Worm (Caenorhabditis elegans): Measurements from ENCODE around the gene F15H10.8.

DNA sequence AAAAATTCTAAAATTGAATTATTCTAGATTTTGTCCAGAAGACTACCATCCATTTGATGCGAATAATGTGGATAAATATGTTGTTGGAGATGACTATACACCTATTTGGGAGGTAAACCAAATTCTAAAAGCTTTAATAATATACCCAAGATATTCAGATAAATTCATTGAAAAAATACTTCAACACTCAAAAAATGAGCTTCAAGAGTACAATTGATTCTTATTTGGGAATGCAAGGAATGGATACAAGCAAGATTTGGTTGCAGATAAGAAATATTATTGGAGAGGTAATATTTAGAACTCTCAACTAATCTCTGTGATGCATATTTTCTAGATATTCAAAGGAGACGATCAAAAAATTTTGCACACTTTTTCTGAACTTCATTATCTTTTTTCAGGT is 42.5 kb downstream of the F15H10.8 start:
- no peak for TF ChIP-seq ceh-82 (tag; optimal IDR thresholded peaks at IDR 0.05)
- TF ChIP-seq ztf-4 (tag; optimal IDR thresholded peaks at IDR 0.05), result no peak
- TF ChIP-seq mdl-1 (tag; optimal IDR thresholded peaks at IDR 0.05), result no peak
- TF ChIP-seq lsy-2 (tag; optimal IDR thresholded peaks at IDR 0.05), result no peak
- no peak for TF ChIP-seq nhr-25 (tag; optimal IDR thresholded peaks at IDR 0.05)
- TF ChIP-seq unc-62 (GFP tag; optimal IDR thresholded peaks at IDR 0.05), result no peak
- TF ChIP-seq ZK546.5 (tag; optimal IDR thresholded peaks at IDR 0.05), result no peak
- TF ChIP-seq peb-1 (tag; optimal IDR thresholded peaks at IDR 0.05), result no peak
- no peak for TF ChIP-seq lin-39 (tag; optimal IDR thresholded peaks at IDR 0.05)
- TF ChIP-seq snpc-4 (tag; optimal IDR thresholded peaks at IDR 0.05), result no peak
- TF ChIP-seq lin-11 (tag; optimal IDR thresholded peaks at IDR 0.05), result no peak
- TF ChIP-seq lin-13 (GFP tag; optimal IDR thresholded peaks at IDR 0.05), result no peak
- TF ChIP-seq nhr-77 (tag; optimal IDR thresholded peaks at IDR 0.05), result no peak
